Worm (Caenorhabditis elegans) whole organism, midembryonic: ENCODE data around the gene D1022.9.

Source experiments
- T22C8.4 ChIP-seq: fragments of 200-800 bp; sonication (Bioruptor generic); IDR thresholded peaks from 2 replicates; pipeline ENCODE4 v1.3.6; 2022; ENCODE audit warnings: missing genetic modification characterization, missing compliant biosample characterization
- cog-1 ChIP-seq: sonication (generic microtip); optimal IDR thresholded peaks from 2 replicates; lab custom pipeline; 2016; ENCODE audit warnings: missing genetic modification characterization, missing compliant biosample characterization
- flt-1 ChIP-seq: fragments of 200-800 bp; sonication (Bioruptor generic); IDR thresholded peaks from 2 replicates; pipeline ENCODE4 v1.3.6; 2022; ENCODE audit warnings: missing genetic modification characterization, missing compliant biosample characterization
- klf-2 ChIP-seq: fragments of 200-800 bp; sonication (Bioruptor generic); conservative IDR thresholded peaks from 2 replicates; pipeline ENCODE4 v1.3.6; 2022; ENCODE audit warnings: missing genetic modification reagents, missing genetic modification characterization, missing compliant biosample characterization
- med-1 ChIP-seq: sonication (generic microtip); optimal IDR thresholded peaks from 2 replicates; lab custom pipeline; 2017; ENCODE audit warnings: missing genetic modification characterization, mild to moderate bottlenecking, missing compliant biosample characterization, antibody characterized with exemption, missing genetic modification reagents; ENCODE audit not compliant: insufficient read depth
- ref-1 ChIP-seq: fragments of 200-800 bp; sonication (Bioruptor generic); conservative IDR thresholded peaks from 2 replicates; pipeline ENCODE4 v1.3.6; 2022; ENCODE audit warnings: missing genetic modification reagents, missing genetic modification characterization, missing compliant biosample characterization
- tab-1 ChIP-seq: fragments of 200-800 bp; sonication (Bioruptor generic); IDR thresholded peaks from 2 replicates; pipeline ENCODE4 v1.3.6; 2022; ENCODE audit warnings: missing genetic modification characterization, missing compliant biosample characterization
- ztf-23 ChIP-seq: fragments of 200-800 bp; sonication (Bioruptor generic); IDR thresholded peaks from 2 replicates; pipeline ENCODE4 v1.3.6; 2022; ENCODE audit warnings: missing genetic modification reagents, missing genetic modification characterization, missing compliant biosample characterization
- ztf-29 ChIP-seq: fragments of 200-800 bp; sonication (Bioruptor generic); IDR thresholded peaks from 2 replicates; pipeline ENCODE4 v1.3.6; 2022; ENCODE audit warnings: missing genetic modification reagents, missing genetic modification characterization, missing compliant biosample characterization

D1022.9 gene

ce11 chrII:7521420-7521819 is 31.9 kb upstream of the D1022.9 start:
- no peak for TF ChIP-seq T22C8.4 (GFP tag; lab: Robert Waterston, UW)
- TF ChIP-seq klf-2 (GFP tag; lab: Robert Waterston, UW): no peak
- no peak for TF ChIP-seq tab-1
- no peak for TF ChIP-seq ztf-29 (GFP tag; lab: Robert Waterston, UW)
- no peak for TF ChIP-seq cog-1 (tag; lab: Kevin White, UChicago)
- no peak for TF ChIP-seq ztf-23 (GFP tag; lab: Robert Waterston, UW)
- no peak for TF ChIP-seq med-1 (GFP tag; lab: Kevin White, UChicago)
- no peak for TF ChIP-seq ref-1 (GFP tag; lab: Robert Waterston, UW)
- no peak for TF ChIP-seq flt-1 (GFP tag; lab: Robert Waterston, UW)

- TF ChIP-seq T22C8.4 (GFP tag; lab: Robert Waterston, UW) (no peak), cog-1 (tag; lab: Kevin White, UChicago) (no peak)
Measured at ce11 chrII:7519221-7519620, 29.7 kb upstream of the D1022.9 start, which contains the start of gene glb-9. Gene glb-9, minus strand, starts transcription at chrII:7519321.

ce11 chrII:7505005-7505404 is 15.5 kb upstream of the D1022.9 start, which contains the start of gene C28F5.1:
Gene C28F5.1, plus strand, starts transcription at chrII:7505305.
- no peak for TF ChIP-seq T22C8.4 (GFP tag; lab: Robert Waterston, UW)
- no peak for TF ChIP-seq med-1 (GFP tag; lab: Kevin White, UChicago)
- TF ChIP-seq klf-2 (GFP tag; lab: Robert Waterston, UW): no peak
- TF ChIP-seq cog-1 (tag; lab: Kevin White, UChicago): no peak
- no peak for TF ChIP-seq ztf-23 (GFP tag; lab: Robert Waterston, UW)
- TF ChIP-seq ref-1 (GFP tag; lab: Robert Waterston, UW): no peak
- TF ChIP-seq ztf-29 (GFP tag; lab: Robert Waterston, UW): no peak
- TF ChIP-seq tab-1: no peak
- no peak for TF ChIP-seq flt-1 (GFP tag; lab: Robert Waterston, UW)

ce11 chrII:7499390-7499789 is 9.9 kb upstream of the D1022.9 start, which contains the start of gene srab-14:
Gene srab-14, minus strand, starts transcription at chrII:7499490.
- TF ChIP-seq cog-1 (tag; lab: Kevin White, UChicago): no peak
- TF ChIP-seq ztf-23 (GFP tag; lab: Robert Waterston, UW): no peak
- no peak for TF ChIP-seq tab-1
- no peak for TF ChIP-seq flt-1 (GFP tag; lab: Robert Waterston, UW)
- no peak for TF ChIP-seq klf-2 (GFP tag; lab: Robert Waterston, UW)
- TF ChIP-seq T22C8.4 (GFP tag; lab: Robert Waterston, UW): no peak
- TF ChIP-seq ztf-29 (GFP tag; lab: Robert Waterston, UW): no peak
- no peak for TF ChIP-seq ref-1 (GFP tag; lab: Robert Waterston, UW)
- TF ChIP-seq med-1 (GFP tag; lab: Kevin White, UChicago): no peak

- no peak for TF ChIP-seq klf-2 (GFP tag; lab: Robert Waterston, UW)
- no peak for TF ChIP-seq tab-1
- TF ChIP-seq ref-1 (GFP tag; lab: Robert Waterston, UW): no peak
- TF ChIP-seq ztf-29 (GFP tag; lab: Robert Waterston, UW): no peak
- TF ChIP-seq cog-1 (tag; lab: Kevin White, UChicago): no peak
- TF ChIP-seq med-1 (GFP tag; lab: Kevin White, UChicago): no peak
- TF ChIP-seq T22C8.4 (GFP tag; lab: Robert Waterston, UW): no peak
- TF ChIP-seq flt-1 (GFP tag; lab: Robert Waterston, UW): no peak
Measured at ce11 chrII:7496070-7496469, 6.6 kb upstream of the D1022.9 start, which contains the start of gene spi-1. Gene spi-1, plus strand, starts transcription at chrII:7496247.

- no peak for TF ChIP-seq ztf-23 (GFP tag; lab: Robert Waterston, UW)
- no peak for TF ChIP-seq tab-1
- TF ChIP-seq cog-1 (tag; lab: Kevin White, UChicago): no peak
- no peak for TF ChIP-seq ref-1 (GFP tag; lab: Robert Waterston, UW)
- no peak for TF ChIP-seq ztf-29 (GFP tag; lab: Robert Waterston, UW)
- no peak for TF ChIP-seq flt-1 (GFP tag; lab: Robert Waterston, UW)
- TF ChIP-seq T22C8.4 (GFP tag; lab: Robert Waterston, UW): no peak
- no peak for TF ChIP-seq med-1 (GFP tag; lab: Kevin White, UChicago)
- TF ChIP-seq klf-2 (GFP tag; lab: Robert Waterston, UW): no peak
Measured at ce11 chrII:7494155-7494554, 4.7 kb upstream of the D1022.9 start, which contains the start of gene R10H1.1. Gene R10H1.1, plus strand, starts transcription at chrII:7494455.

ce11 chrII:7493599-7493998 is 4.1 kb upstream of the D1022.9 start, which contains the start of gene nas-23:
Gene nas-23, minus strand, starts transcription at chrII:7493699.
- no peak for TF ChIP-seq ref-1 (GFP tag; lab: Robert Waterston, UW)
- TF ChIP-seq T22C8.4 (GFP tag; lab: Robert Waterston, UW): no peak
- no peak for TF ChIP-seq ztf-29 (GFP tag; lab: Robert Waterston, UW)
- no peak for TF ChIP-seq cog-1 (tag; lab: Kevin White, UChicago)
- TF ChIP-seq klf-2 (GFP tag; lab: Robert Waterston, UW): no peak
- no peak for TF ChIP-seq med-1 (GFP tag; lab: Kevin White, UChicago)
- no peak for TF ChIP-seq flt-1 (GFP tag; lab: Robert Waterston, UW)
- TF ChIP-seq tab-1: no peak
- no peak for TF ChIP-seq ztf-23 (GFP tag; lab: Robert Waterston, UW)

ce11 chrII:7483009-7483408 is 6.5 kb downstream of the D1022.9 start, which contains the start of gene cah-2:
Gene cah-2, minus strand, starts transcription at chrII:7483109.
- no peak for TF ChIP-seq klf-2 (GFP tag; lab: Robert Waterston, UW)
- TF ChIP-seq T22C8.4 (GFP tag; lab: Robert Waterston, UW): no peak
- TF ChIP-seq ztf-23 (GFP tag; lab: Robert Waterston, UW): no peak
- no peak for TF ChIP-seq med-1 (GFP tag; lab: Kevin White, UChicago)
- TF ChIP-seq tab-1: no peak
- TF ChIP-seq ztf-29 (GFP tag; lab: Robert Waterston, UW): no peak
- TF ChIP-seq cog-1 (tag; lab: Kevin White, UChicago): no peak
- no peak for TF ChIP-seq ref-1 (GFP tag; lab: Robert Waterston, UW)
- no peak for TF ChIP-seq flt-1 (GFP tag; lab: Robert Waterston, UW)
